Fruit fly (Drosophila melanogaster) whole organism, embryonic: ENCODE data around the gene Gdi.

Experiments
- Atf6 ChIP-seq: fragments of 200-800 bp; sonication (Bioruptor generic); IDR thresholded peaks from 2 replicates; pipeline ENCODE4 v1.3.6; 2022; ENCODE audit warnings: missing biosample characterization, missing genetic modification characterization
- B-H1 ChIP-seq: fragments of 200-800 bp; sonication (Bioruptor generic); IDR thresholded peaks from 3 replicates; pipeline ENCODE4 v1.3.6; 2022; ENCODE audit warnings: missing biosample characterization, missing genetic modification characterization
- CG15073 ChIP-seq: fragments of 200-800 bp; sonication (Bioruptor generic); optimal IDR thresholded peaks from 2 replicates; lab custom pipeline; 2016; ENCODE audit warnings: missing biosample characterization, missing genetic modification characterization
- CG15514 ChIP-seq: fragments of 200-800 bp; sonication (Bioruptor generic); optimal IDR thresholded peaks from 3 replicates; lab custom pipeline; 2017; ENCODE audit warnings: missing biosample characterization, missing genetic modification characterization, mild to moderate bottlenecking, moderate library complexity, missing genetic modification reagents
- CG17385 ChIP-seq: fragments of 200-800 bp; sonication (Bioruptor generic); optimal IDR thresholded peaks from 3 replicates; lab custom pipeline; 2018; ENCODE audit warnings: missing biosample characterization, mild to moderate bottlenecking, missing genetic modification characterization
- CG2712 ChIP-seq: fragments of 200-800 bp; optimal IDR thresholded peaks from 3 replicates; lab custom pipeline; 2019; ENCODE audit warnings: missing biosample characterization, mild to moderate bottlenecking, missing genetic modification characterization, moderate library complexity
- CG32532 ChIP-seq: fragments of 200-800 bp; sonication (Bioruptor generic); IDR thresholded peaks from 2 replicates; pipeline ENCODE4 v1.3.6; 2022; ENCODE audit warnings: missing biosample characterization, missing genetic modification characterization
- CG34224 ChIP-seq: fragments of 200-800 bp; sonication (Bioruptor generic); IDR thresholded peaks from 3 replicates; pipeline ENCODE4 v1.3.6; 2022; ENCODE audit warnings: missing biosample characterization, missing genetic modification characterization; ENCODE audit not compliant: partially characterized antibody
- CG34376 ChIP-seq: fragments of 200-800 bp; sonication (Bioruptor generic); optimal IDR thresholded peaks from 2 replicates; lab custom pipeline; 2018; ENCODE audit warnings: missing biosample characterization, mild to moderate bottlenecking, missing genetic modification characterization
- CG4854 ChIP-seq: fragments of 200-800 bp; sonication (Bioruptor generic); optimal IDR thresholded peaks from 2 replicates; lab custom pipeline; 2016; ENCODE audit warnings: missing biosample characterization, missing genetic modification characterization, inconsistent platforms
- CG6791 ChIP-seq: fragments of 200-800 bp; sonication (Bioruptor generic); IDR thresholded peaks from 3 replicates; pipeline ENCODE4 v1.3.6; 2022; ENCODE audit warnings: missing biosample characterization, missing genetic modification characterization; ENCODE audit not compliant: partially characterized antibody
- CG7963 ChIP-seq: fragments of 200-800 bp; sonication (Bioruptor generic); IDR thresholded peaks from 3 replicates; pipeline ENCODE4 v1.3.6; 2022; ENCODE audit warnings: missing biosample characterization, missing genetic modification characterization; ENCODE audit not compliant: partially characterized antibody
- CG7987 ChIP-seq: fragments of 200-800 bp; sonication (Bioruptor generic); optimal IDR thresholded peaks from 2 replicates; lab custom pipeline; 2018; ENCODE audit warnings: missing biosample characterization, mild to moderate bottlenecking, missing genetic modification characterization, moderate library complexity
- CkIIα-i1 ChIP-seq: fragments of 200-800 bp; sonication (Bioruptor generic); IDR thresholded peaks from 2 replicates; pipeline ENCODE4 v1.3.6; 2022; ENCODE audit warnings: missing biosample characterization, missing genetic modification characterization
- D19A ChIP-seq: fragments of 200-800 bp; optimal IDR thresholded peaks from 3 replicates; lab custom pipeline; 2019; ENCODE audit warnings: missing biosample characterization, mild to moderate bottlenecking, missing genetic modification characterization, moderate library complexity
- Drgx ChIP-seq: fragments of 200-800 bp; sonication (Bioruptor generic); IDR thresholded peaks from 2 replicates; pipeline ENCODE4 v1.3.6; 2022; ENCODE audit warnings: missing biosample characterization, missing genetic modification characterization
- H15 ChIP-seq: fragments of 200-800 bp; sonication (Bioruptor generic); IDR thresholded peaks from 3 replicates; pipeline ENCODE4 v1.3.6; 2022; ENCODE audit warnings: missing biosample characterization, missing genetic modification characterization
- Hr78 ChIP-seq, 2 experiments: fragments of 200-800 bp in 1 of 2; fragments of >200 bp in 1 of 2; sonication (Bioruptor generic) in 1 of 2; optimal IDR thresholded peaks; 2 replicates each; lab custom pipeline; 2017 to 2019; ENCODE audit warnings: missing biosample characterization in 2 of 2, missing genetic modification characterization in 2 of 2, mild to moderate bottlenecking in 1 of 2, moderate library complexity in 1 of 2
- MTF-1 ChIP-seq: fragments of 200-800 bp; sonication (Bioruptor generic); optimal IDR thresholded peaks from 2 replicates; lab custom pipeline; 2018; ENCODE audit warnings: missing biosample characterization, mild to moderate bottlenecking, missing genetic modification characterization, borderline replicate concordance
- Med ChIP-seq: fragments of 200-800 bp; sonication (Bioruptor generic); peaks from one replicate; lab custom pipeline; 2016; ENCODE audit warnings: missing biosample characterization, missing genetic modification characterization, mild to moderate bottlenecking, inconsistent platforms, moderate library complexity
- Mes4 ChIP-seq: fragments of 200-800 bp; sonication (Bioruptor generic); optimal IDR thresholded peaks from 2 replicates; lab custom pipeline; 2016; ENCODE audit warnings: missing biosample characterization, missing genetic modification characterization
- Neu2 ChIP-seq: fragments of 200-800 bp; sonication (Bioruptor generic); optimal IDR thresholded peaks from 3 replicates; lab custom pipeline; 2016; ENCODE audit warnings: missing biosample characterization, missing genetic modification characterization, borderline replicate concordance
- Pdp1 ChIP-seq, 2 experiments: fragments of 200-800 bp; sonication (Bioruptor generic); optimal IDR thresholded peaks; 3 replicates each; lab custom pipeline; 2016; ENCODE audit warnings: missing biosample characterization in 2 of 2, missing genetic modification characterization in 2 of 2, mild to moderate bottlenecking in 1 of 2, moderate library complexity in 1 of 2
- Spps ChIP-seq: fragments of 200-800 bp; sonication (Bioruptor generic); optimal IDR thresholded peaks from 2 replicates; lab custom pipeline; 2018; ENCODE audit warnings: missing biosample characterization, mild to moderate bottlenecking, missing genetic modification characterization
- aop ChIP-seq: fragments of 200-800 bp; sonication (Bioruptor generic); IDR thresholded peaks from 2 replicates; pipeline ENCODE4 v1.3.6; 2022; ENCODE audit warnings: missing biosample characterization, missing genetic modification characterization
- btn ChIP-seq: fragments of 200-800 bp; sonication (Bioruptor generic); optimal IDR thresholded peaks from 2 replicates; lab custom pipeline; 2016; ENCODE audit warnings: missing biosample characterization, missing genetic modification characterization
- cad ChIP-seq: fragments of >200 bp; optimal IDR thresholded peaks from 2 replicates; lab custom pipeline; 2017; ENCODE audit warnings: missing biosample characterization, missing genetic modification characterization
- chinmo ChIP-seq: fragments of 200-800 bp; sonication (Bioruptor generic); IDR thresholded peaks from 4 replicates; pipeline ENCODE4 v1.3.6; 2022; ENCODE audit warnings: missing biosample characterization, missing genetic modification characterization; ENCODE audit not compliant: partially characterized antibody
- crol ChIP-seq: fragments of 200-800 bp; sonication (Bioruptor generic); IDR thresholded peaks from 2 replicates; pipeline ENCODE4 v1.3.6; 2022; ENCODE audit warnings: missing biosample characterization, missing genetic modification characterization
- da ChIP-seq: fragments of 200-800 bp; sonication (Bioruptor generic); optimal IDR thresholded peaks from 2 replicates; lab custom pipeline; 2016; ENCODE audit warnings: missing biosample characterization, missing genetic modification characterization
- danr ChIP-seq: fragments of 200-800 bp; sonication (Bioruptor generic); IDR thresholded peaks from 2 replicates; pipeline ENCODE4 v1.3.6; 2022; ENCODE audit warnings: missing biosample characterization, missing genetic modification characterization
- en ChIP-seq: fragments of 200-800 bp; sonication (Bioruptor generic); optimal IDR thresholded peaks from 2 replicates; lab custom pipeline; 2016; ENCODE audit warnings: missing biosample characterization, missing genetic modification characterization
- grau ChIP-seq: fragments of 200-800 bp; optimal IDR thresholded peaks from 3 replicates; lab custom pipeline; 2019; ENCODE audit warnings: missing biosample characterization, mild to moderate bottlenecking, missing genetic modification characterization, moderate library complexity
- ind ChIP-seq: fragments of 200-800 bp; sonication (Bioruptor generic); optimal IDR thresholded peaks from 3 replicates; lab custom pipeline; 2016; ENCODE audit warnings: missing biosample characterization, missing genetic modification characterization
- jumu ChIP-seq: fragments of 200-800 bp; sonication (Bioruptor generic); optimal IDR thresholded peaks from 3 replicates; lab custom pipeline; 2016; ENCODE audit warnings: missing biosample characterization, missing genetic modification characterization
- kni ChIP-seq: fragments of 200-800 bp; sonication (Bioruptor generic); optimal IDR thresholded peaks from 3 replicates; lab custom pipeline; 2017; ENCODE audit warnings: mild to moderate bottlenecking, missing biosample characterization, missing genetic modification reagents, missing genetic modification characterization
- lab ChIP-seq: fragments of 200-800 bp; sonication (Bioruptor generic); optimal IDR thresholded peaks from 3 replicates; lab custom pipeline; 2017; ENCODE audit warnings: missing biosample characterization, missing genetic modification characterization, mild to moderate bottlenecking, moderate library complexity, missing genetic modification reagents
- luna ChIP-seq: fragments of 200-800 bp; sonication (Bioruptor generic); optimal IDR thresholded peaks from 2 replicates; lab custom pipeline; 2016; ENCODE audit warnings: missing biosample characterization, missing genetic modification characterization
- pita ChIP-seq: fragments of 200-800 bp; sonication (Bioruptor generic); optimal IDR thresholded peaks from 2 replicates; lab custom pipeline; 2017; ENCODE audit warnings: missing biosample characterization, mild to moderate bottlenecking, missing genetic modification characterization
- sens ChIP-seq: fragments of 200-800 bp; sonication (Bioruptor generic); peaks from one replicate; lab custom pipeline; 2016; ENCODE audit warnings: missing biosample characterization, missing genetic modification characterization
- seq ChIP-seq: fragments of 200-800 bp; sonication (Bioruptor generic); IDR thresholded peaks from 2 replicates; pipeline ENCODE4 v1.3.6; 2022; ENCODE audit warnings: missing biosample characterization, missing genetic modification characterization
- sqz ChIP-seq: fragments of 200-800 bp; sonication (Bioruptor generic); optimal IDR thresholded peaks from 3 replicates; lab custom pipeline; 2018; ENCODE audit warnings: missing biosample characterization, mild to moderate bottlenecking, missing genetic modification characterization
- sr ChIP-seq: fragments of 200-800 bp; sonication (Bioruptor generic); IDR thresholded peaks from 3 replicates; pipeline ENCODE4 v1.3.6; 2022; ENCODE audit warnings: missing biosample characterization, missing genetic modification characterization
- stwl ChIP-seq: fragments of 200-800 bp; sonication (Bioruptor generic); optimal IDR thresholded peaks from 3 replicates; lab custom pipeline; 2018; ENCODE audit warnings: missing biosample characterization, mild to moderate bottlenecking, missing genetic modification characterization, moderate library complexity
- twi ChIP-seq: fragments of 200-800 bp; optimal IDR thresholded peaks from 2 replicates; lab custom pipeline; 2019; ENCODE audit warnings: missing biosample characterization, mild to moderate bottlenecking, missing genetic modification characterization, moderate library complexity
- zf30C ChIP-seq: fragments of 200-800 bp; sonication (Bioruptor generic); optimal IDR thresholded peaks from 3 replicates; lab custom pipeline; 2018; ENCODE audit warnings: missing biosample characterization, mild to moderate bottlenecking, missing genetic modification characterization
- zfh2 ChIP-seq: fragments of 200-800 bp; sonication (Bioruptor generic); optimal IDR thresholded peaks from 2 replicates; lab custom pipeline; 2016; ENCODE audit warnings: missing biosample characterization, missing genetic modification characterization

The Gdi gene

DNA sequence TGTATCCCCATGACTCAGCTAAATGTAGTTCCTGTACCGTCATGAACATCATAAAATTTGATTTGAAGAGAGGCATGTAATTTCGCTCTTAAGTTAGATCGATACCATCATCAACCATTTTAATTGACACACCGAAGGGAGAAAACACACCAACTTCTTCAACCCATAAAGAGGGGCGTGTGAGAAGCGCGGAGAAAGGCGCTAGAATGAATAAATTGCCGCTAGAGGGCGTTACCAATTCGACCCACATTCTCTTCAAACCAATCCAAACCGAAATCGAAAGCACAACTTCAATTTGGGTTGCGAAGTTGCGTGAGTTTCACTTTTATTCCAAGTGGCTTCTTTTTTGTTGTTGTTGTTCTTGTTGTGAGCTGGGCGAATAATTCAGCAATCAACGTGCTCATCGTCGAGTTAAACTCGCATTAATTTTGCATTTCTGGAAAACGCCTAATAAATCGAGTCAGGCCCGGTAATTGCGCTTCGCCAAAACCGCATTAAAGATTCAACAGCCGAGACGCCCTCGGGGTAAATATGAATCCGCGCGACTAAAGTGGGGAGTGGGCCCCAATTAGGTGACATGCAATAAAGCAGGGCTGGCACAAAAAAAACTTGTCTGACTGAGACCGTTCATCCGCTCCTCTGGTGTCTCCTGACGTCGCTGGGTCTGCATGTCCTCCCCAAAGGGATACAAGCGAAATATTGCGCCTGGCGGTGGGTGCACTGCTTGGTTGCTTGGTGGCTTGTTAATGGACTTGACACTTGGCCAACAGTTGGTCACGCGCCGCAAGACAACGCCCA lies 17.9 kb upstream of the Gdi start (continued):
- TF ChIP-seq Mes4 (GFP tag; lab: Kevin White, UChicago), result no peak
- no peak for TF ChIP-seq Neu2 (GFP tag; lab: Kevin White, UChicago)

DNA sequence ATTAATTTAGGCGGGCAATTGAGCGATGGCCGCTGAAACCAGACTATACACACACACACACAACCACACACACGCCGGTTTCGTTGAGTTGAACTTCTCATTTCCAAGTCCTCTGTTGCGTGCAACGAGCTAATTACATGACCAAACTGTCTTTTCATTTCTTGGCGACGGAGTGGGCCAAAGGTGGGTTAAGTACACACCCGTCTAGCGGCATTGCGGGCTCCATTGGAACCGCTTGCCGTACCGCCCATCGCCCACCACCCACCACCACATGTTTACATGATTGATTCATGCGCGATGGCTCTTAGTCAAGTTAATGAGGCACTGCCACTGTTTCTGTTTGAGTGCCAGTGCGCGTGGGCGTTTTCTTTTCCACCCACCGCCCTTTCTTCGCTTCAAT lies 15.8 kb upstream of the Gdi start:
- TF ChIP-seq Hr78 (GFP tag; optimal IDR thresholded peaks at IDR 0.05; lab: Kevin White, UChicago) (peak in 1 of 2 experiments; percentile 9), crol (0 out of 2 replicates have a peak, but pooled peaks have one; percentile 25), Pdp1 (GFP tag; optimal IDR thresholded peaks at IDR 0.05; lab: Kevin White, UChicago) (peak in 1 of 2 experiments; percentile 1), CG6791 (0 out of 3 replicates have a peak, but pooled peaks have one; percentile 11), H15 (GFP tag; lab: Robert Waterston, UW) (0 out of 3 replicates have a peak, but pooled peaks have one; percentile 21), sr (peak; percentile 80), Med (GFP tag; lab: Kevin White, UChicago) (peak; percentile 77), CkIIα-i1 (no peak), cad (GFP tag; lab: Kevin White, UChicago) (no peak), chinmo (0 out of 4 replicates have a peak, but pooled peaks have one; percentile 14), sens (GFP tag; lab: Kevin White, UChicago) (no peak), CG32532 (0 out of 2 replicates have a peak, but pooled peaks have one; percentile 10), B-H1 (GFP tag; lab: Robert Waterston, UW) (no peak), lab (GFP tag; lab: Kevin White, UChicago) (peak; percentile 71), kni (GFP tag; lab: Kevin White, UChicago) (peak; percentile 44), D19A (tag; lab: Kevin White, UChicago) (no peak)

DNA sequence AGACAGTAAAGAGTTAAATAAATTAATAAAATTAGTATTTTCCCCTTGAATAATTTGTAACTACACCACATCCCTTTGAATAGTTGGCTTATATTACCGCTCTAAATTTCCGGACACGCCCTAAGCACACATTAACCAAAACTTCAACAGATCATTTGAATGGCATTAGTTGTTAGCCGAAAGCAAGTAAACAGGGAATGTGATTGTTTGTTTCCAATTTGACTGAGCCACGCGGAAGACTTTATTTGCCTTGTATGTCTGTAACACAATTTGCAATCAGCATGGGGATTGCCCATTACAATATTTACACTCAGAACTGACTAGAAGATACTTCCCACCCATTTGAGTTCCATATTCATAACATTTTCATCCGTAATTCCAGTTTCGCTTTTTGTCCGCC lies 15.0 kb upstream of the Gdi start:
- TF ChIP-seq CG17385 (GFP tag; lab: Kevin White, UChicago) (no peak), CG7987 (GFP tag; lab: Kevin White, UChicago) (peak; percentile 48), zf30C (GFP tag; lab: Kevin White, UChicago) (no peak), da (GFP tag; lab: Kevin White, UChicago) (no peak), stwl (tag; lab: Kevin White, UChicago) (no peak), seq (no peak), CG7963 (GFP tag; lab: Robert Waterston, UW) (no peak), luna (GFP tag; lab: Kevin White, UChicago) (no peak), CG2712 (tag; lab: Kevin White, UChicago) (no peak), MTF-1 (GFP tag; lab: Kevin White, UChicago) (no peak), Drgx (GFP tag; lab: Robert Waterston, UW) (no peak), Atf6 (GFP tag; lab: Robert Waterston, UW) (peak; percentile 48; the same call in 1 of the 2 replicates), danr (GFP tag; lab: Robert Waterston, UW) (no peak), CG34376 (GFP tag; lab: Kevin White, UChicago) (peak; percentile 26), jumu (GFP tag; lab: Kevin White, UChicago) (no peak), aop (no peak), CG4854 (GFP tag; lab: Kevin White, UChicago) (peak; percentile 16), grau (tag; lab: Kevin White, UChicago) (peak; percentile 16), zfh2 (GFP tag; lab: Kevin White, UChicago) (no peak), CG15514 (GFP tag; lab: Kevin White, UChicago) (peak; percentile 70), CG15073 (no peak), en (no peak), pita (GFP tag; lab: Kevin White, UChicago) (no peak), btn (GFP tag; lab: Kevin White, UChicago) (no peak), sqz (GFP tag; lab: Kevin White, UChicago) (no peak), twi (tag; lab: Kevin White, UChicago) (no peak), ind (GFP tag; lab: Kevin White, UChicago) (no peak), CG34224 (GFP tag; lab: Robert Waterston, UW) (no peak), Spps (no peak)
